Worm (Caenorhabditis elegans): ENCODE measurements around the gene C55A6.4.

C55A6.4 gene

DNA sequence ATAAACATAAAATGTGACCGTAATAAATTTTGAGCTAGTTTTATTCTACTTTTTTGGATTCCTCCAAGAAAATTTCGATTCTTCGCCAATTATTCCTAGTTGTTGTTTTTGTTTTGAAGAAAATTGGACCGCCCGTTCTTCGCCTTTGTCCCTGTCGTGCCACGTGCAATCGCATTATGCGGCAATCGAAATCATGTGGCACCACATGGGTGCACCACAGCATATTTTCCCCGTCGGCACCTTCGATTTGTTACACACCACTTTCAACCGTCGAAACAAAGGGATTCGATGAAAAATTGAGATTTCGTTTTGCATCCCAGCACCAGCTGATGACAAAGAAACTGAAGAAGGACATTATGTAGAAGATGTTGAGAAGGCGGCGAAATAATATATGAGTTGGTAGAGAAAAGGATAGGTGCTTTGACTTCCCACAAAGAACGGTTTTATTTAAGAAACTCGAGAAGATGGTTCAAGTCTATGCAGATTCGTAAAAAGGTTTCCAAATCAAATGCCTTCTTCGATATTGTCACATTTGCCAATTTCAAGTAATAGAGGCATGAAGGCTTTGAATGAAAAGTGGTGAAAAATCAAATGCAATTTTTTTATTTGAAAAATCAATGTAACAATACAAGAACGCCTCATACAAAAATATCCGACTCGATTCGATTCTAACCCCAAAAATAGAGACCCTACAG is 11.1 kb upstream of the C55A6.4 start:
- TF ChIP-seq ceh-79 (tag; optimal IDR thresholded peaks at IDR 0.05) (no peak), ZK185.1 (tag; optimal IDR thresholded peaks at IDR 0.05; ENCODE audit: poor library complexity, severe bottlenecking) (no peak), ceh-91 (GFP tag; IDR thresholded peaks at IDR 0.05) (no peak), tbx-9 (tag; optimal IDR thresholded peaks at IDR 0.05; ENCODE audit: borderline replicate concordance) (no peak), rcor-1 (GFP tag; IDR thresholded peaks at IDR 0.05) (no peak), bed-2 (GFP tag; IDR thresholded peaks at IDR 0.05) (no peak), ceh-27 (GFP tag; optimal IDR thresholded peaks at IDR 0.05) (no peak), F57A8.1 (GFP tag; optimal IDR thresholded peaks at IDR 0.05) (no peak)

ce11 chrV:11527531-11527930 is 9.8 kb upstream of the C55A6.4 start, which contains the start of gene ccch-1:
Gene ccch-1, plus strand, starts transcription at chrV:11527831.
- TF ChIP-seq unc-62 (GFP tag; optimal IDR thresholded peaks at IDR 0.05) = no peak

ce11 chrV:11526927-11527491 is 9.3 kb upstream of the C55A6.4 start:
- TF ChIP-seq aptf-2 (GFP tag; conservative IDR thresholded peaks at IDR 0.05) = no peak
- TF ChIP-seq ceh-79 (tag; optimal IDR thresholded peaks at IDR 0.05) = no peak
- no peak for TF ChIP-seq lin-35 (GFP tag; optimal IDR thresholded peaks at IDR 0.05)

- TF ChIP-seq zfh-2 (GFP tag; conservative IDR thresholded peaks at IDR 0.05) (peak; percentile 69), T26A5.8 (tag; optimal IDR thresholded peaks at IDR 0.05) (no peak)
Observed at ce11 chrV:11525338-11525737, 7.6 kb upstream of the C55A6.4 start.

DNA sequence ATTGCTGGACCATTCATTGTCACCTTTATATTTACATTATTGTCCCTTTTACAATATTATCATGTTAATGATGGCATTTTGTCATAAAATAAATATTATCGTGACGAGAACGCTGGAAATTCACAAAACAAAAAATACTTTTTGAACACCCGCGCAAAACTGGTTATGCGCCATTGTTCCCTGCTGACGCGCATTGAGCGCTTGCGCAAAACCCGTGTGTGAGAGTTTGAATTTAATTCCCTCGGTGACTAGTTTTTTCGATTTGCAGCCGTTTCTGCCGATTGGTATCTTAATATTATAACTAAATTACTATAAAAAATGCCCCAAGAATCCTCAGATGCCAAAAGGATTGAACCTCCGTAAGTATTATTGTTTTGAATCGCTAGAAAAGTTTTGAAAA is 3.8 kb upstream of the C55A6.4 start, which contains the start of gene pafo-1:
TSS of gene pafo-1 (plus strand) at position 256 of the 400 bp plus-strand sequence.
- TF ChIP-seq akir-1 (GFP tag; optimal IDR thresholded peaks at IDR 0.05) (no peak), let-607 (tag; optimal IDR thresholded peaks at IDR 0.05) (peak in 1 of 2 experiments; percentile 16), unc-62 (GFP tag; optimal IDR thresholded peaks at IDR 0.05) (no peak), ets-4 (GFP tag; optimal IDR thresholded peaks at IDR 0.05) (no peak), cebp-1 (GFP tag; IDR thresholded peaks at IDR 0.05) (no peak), cebp-1 (tag; optimal IDR thresholded peaks at IDR 0.05) (no peak), F23B12.7 (tag; optimal IDR thresholded peaks at IDR 0.05; ENCODE audit: insufficient read depth) (peak; percentile 30), ceh-40 (GFP tag; IDR thresholded peaks at IDR 0.05) (no peak), efl-1 (GFP tag; optimal IDR thresholded peaks at IDR 0.05) (peak; percentile 90), lsl-1 (GFP tag; optimal IDR thresholded peaks at IDR 0.05) (peak; percentile 72), atf-7 (tag; optimal IDR thresholded peaks at IDR 0.05) (peak; percentile 42), madf-10 (tag; optimal IDR thresholded peaks at IDR 0.05) (no peak), B0019.2 (GFP tag; conservative IDR thresholded peaks at IDR 0.05) (no peak), F55B11.4 (tag; optimal IDR thresholded peaks at IDR 0.05; ENCODE audit: borderline replicate concordance, insufficient read depth) (no peak), dox-1 (GFP tag; IDR thresholded peaks at IDR 0.05) (peak; percentile 95), lin-40 (tag; optimal IDR thresholded peaks at IDR 0.05) (peak; percentile 87), lin-54 (GFP tag; optimal IDR thresholded peaks at IDR 0.05) (peak; percentile 100), T26A5.8 (tag; optimal IDR thresholded peaks at IDR 0.05) (no peak), bed-1 (GFP tag; IDR thresholded peaks at IDR 0.05) (no peak), Y79H2A.3 (GFP tag; conservative IDR thresholded peaks at IDR 0.05) (no peak), ceh-100 (GFP tag; IDR thresholded peaks at IDR 0.05) (peak; percentile 84), attf-5 (GFP tag; optimal IDR thresholded peaks at IDR 0.05) (peak; percentile 89), ztf-6 (GFP tag; IDR thresholded peaks at IDR 0.05) (no peak), rcor-1 (GFP tag; IDR thresholded peaks at IDR 0.05) (peak; percentile 88), hlh-12 (tag; optimal IDR thresholded peaks at IDR 0.05) (no peak), xnd-1 (tag; optimal IDR thresholded peaks at IDR 0.05) (peak; percentile 65), cebp-2 (GFP tag; IDR thresholded peaks at IDR 0.05) (no peak), Y53F4B.3 (GFP tag; IDR thresholded peaks at IDR 0.05) (no peak), ztf-3 (GFP tag; optimal IDR thresholded peaks at IDR 0.05) (no peak)

All from whole organism, young adult.